Fruit fly (Drosophila melanogaster): ENCODE measurements around the gene Taf10b.

Gene Taf10b

dm6 chr2L:2769476-2770185, 2.0 kb upstream of the Taf10b start, which contains the start of the genes colt and HINT1 (continued):
- TF ChIP-seq lola (GFP tag; optimal IDR thresholded peaks at IDR 0.05) (no peak), CG12659 (GFP tag; optimal IDR thresholded peaks at IDR 0.05) (peak; percentile 66), Pdp1 (GFP tag; optimal IDR thresholded peaks at IDR 0.05) (peak in 1 of 2 experiments; percentile 95), hb (GFP tag; IDR thresholded peaks at IDR 0.05; ENCODE audit: partially characterized antibody) (no peak), CG8765 (GFP tag; IDR thresholded peaks at IDR 0.05) (no peak), Tbp (GFP tag; optimal IDR thresholded peaks at IDR 0.05) (no peak), cas (GFP tag; IDR thresholded peaks at IDR 0.05) (no peak), dysf (GFP tag; IDR thresholded peaks at IDR 0.05) (no peak), twi (tag; optimal IDR thresholded peaks at IDR 0.05) (peak; percentile 46), hbn (GFP tag; IDR thresholded peaks at IDR 0.05; ENCODE audit: partially characterized antibody) (no peak), prd (optimal IDR thresholded peaks at IDR 0.05) (no peak), prd (GFP tag; IDR thresholded peaks at IDR 0.05) (no peak), shn (GFP tag; optimal IDR thresholded peaks at IDR 0.05) (no peak), nerfin-2 (GFP tag; IDR thresholded peaks at IDR 0.05; ENCODE audit: partially characterized antibody) (no peak), dmrt11E (tag; optimal IDR thresholded peaks at IDR 0.05) (peak; percentile 6), tap (tag; optimal IDR thresholded peaks at IDR 0.05) (peak; percentile 15), Myb (GFP tag; optimal IDR thresholded peaks at IDR 0.05) (peak; percentile 28), BEAF-32 (GFP tag; optimal IDR thresholded peaks at IDR 0.05) (peak; percentile 66), zf30C (GFP tag; optimal IDR thresholded peaks at IDR 0.05) (peak; percentile 6), CG1647 (GFP tag; optimal IDR thresholded peaks at IDR 0.05) (no peak), sob (GFP tag; IDR thresholded peaks at IDR 0.05) (no peak), row (GFP tag; IDR thresholded peaks at IDR 0.05) (peak; percentile 47), CG14014 (GFP tag; IDR thresholded peaks at IDR 0.05) (no peak), HLHmδ (GFP tag; optimal IDR thresholded peaks at IDR 0.05) (no peak), CG33213 (GFP tag; optimal IDR thresholded peaks at IDR 0.05) (peak; percentile 53), CG17328 (GFP tag; IDR thresholded peaks at IDR 0.05) (no peak), nmo (GFP tag; optimal IDR thresholded peaks at IDR 0.05) (peak; percentile 58), caup (GFP tag; optimal IDR thresholded peaks at IDR 0.05; ENCODE audit: severe bottlenecking) (no peak), CG10366 (GFP tag; IDR thresholded peaks at IDR 0.05) (no peak), CG7745 (tag; optimal IDR thresholded peaks at IDR 0.05) (no peak), fru (optimal IDR thresholded peaks at IDR 0.05) (no peak), emc (GFP tag; optimal IDR thresholded peaks at IDR 0.05) (no peak), org-1 (GFP tag; optimal IDR thresholded peaks at IDR 0.05) (no peak), CG10209 (GFP tag; optimal IDR thresholded peaks at IDR 0.05) (no peak), ranshi (GFP tag; IDR thresholded peaks at IDR 0.05) (no peak), nerfin-1 (tag; optimal IDR thresholded peaks at IDR 0.05) (peak; percentile 56), mam (GFP tag; optimal IDR thresholded peaks at IDR 0.05) (no peak), psq (GFP tag; optimal IDR thresholded peaks at IDR 0.05) (no peak), CG12155 (GFP tag; optimal IDR thresholded peaks at IDR 0.05) (no peak), jigr1 (GFP tag; IDR thresholded peaks at IDR 0.05) (peak; percentile 80; the same call in 1 of the 3 replicates), CG12744 (GFP tag; optimal IDR thresholded peaks at IDR 0.05) (no peak), CG4360 (GFP tag; IDR thresholded peaks at IDR 0.05) (no peak), CG1603 (tag; optimal IDR thresholded peaks at IDR 0.05) (peak; percentile 66), gfzf (GFP tag; optimal IDR thresholded peaks at IDR 0.05) (peak; percentile 91), MBD-R2 (GFP tag; IDR thresholded peaks at IDR 0.05) (peak; percentile 96), Gsc (GFP tag; IDR thresholded peaks at IDR 0.05) (no peak), CG2889 (GFP tag; IDR thresholded peaks at IDR 0.05) (no peak), Gug (GFP tag; IDR thresholded peaks at IDR 0.05) (no peak), Lpt (GFP tag; optimal IDR thresholded peaks at IDR 0.05) (no peak), unc-4 (GFP tag; IDR thresholded peaks at IDR 0.05; ENCODE audit: partially characterized antibody) (peak; percentile 44), lilli (GFP tag; optimal IDR thresholded peaks at IDR 0.05) (peak; percentile 17)

Measured in whole organism, embryonic.